Worm (Caenorhabditis elegans) whole organism, midembryonic: ENCODE measurements around the gene sahd-1.

Experiments
- T22C8.4 ChIP-seq: fragments of 200-800 bp; sonication (Bioruptor generic); IDR thresholded peaks from 2 replicates; pipeline ENCODE4 v1.3.6; 2022; ENCODE audit warnings: missing genetic modification characterization, missing compliant biosample characterization
- cog-1 ChIP-seq: sonication (generic microtip); optimal IDR thresholded peaks from 2 replicates; lab custom pipeline; 2016; ENCODE audit warnings: missing genetic modification characterization, missing compliant biosample characterization
- flt-1 ChIP-seq: fragments of 200-800 bp; sonication (Bioruptor generic); IDR thresholded peaks from 2 replicates; pipeline ENCODE4 v1.3.6; 2022; ENCODE audit warnings: missing genetic modification characterization, missing compliant biosample characterization
- klf-2 ChIP-seq: fragments of 200-800 bp; sonication (Bioruptor generic); conservative IDR thresholded peaks from 2 replicates; pipeline ENCODE4 v1.3.6; 2022; ENCODE audit warnings: missing genetic modification reagents, missing genetic modification characterization, missing compliant biosample characterization
- med-1 ChIP-seq: sonication (generic microtip); optimal IDR thresholded peaks from 2 replicates; lab custom pipeline; 2017; ENCODE audit warnings: missing genetic modification characterization, mild to moderate bottlenecking, missing compliant biosample characterization, antibody characterized with exemption, missing genetic modification reagents; ENCODE audit not compliant: insufficient read depth
- ref-1 ChIP-seq: fragments of 200-800 bp; sonication (Bioruptor generic); conservative IDR thresholded peaks from 2 replicates; pipeline ENCODE4 v1.3.6; 2022; ENCODE audit warnings: missing genetic modification reagents, missing genetic modification characterization, missing compliant biosample characterization
- tab-1 ChIP-seq: fragments of 200-800 bp; sonication (Bioruptor generic); IDR thresholded peaks from 2 replicates; pipeline ENCODE4 v1.3.6; 2022; ENCODE audit warnings: missing genetic modification characterization, missing compliant biosample characterization
- ztf-23 ChIP-seq: fragments of 200-800 bp; sonication (Bioruptor generic); IDR thresholded peaks from 2 replicates; pipeline ENCODE4 v1.3.6; 2022; ENCODE audit warnings: missing genetic modification reagents, missing genetic modification characterization, missing compliant biosample characterization
- ztf-29 ChIP-seq: fragments of 200-800 bp; sonication (Bioruptor generic); IDR thresholded peaks from 2 replicates; pipeline ENCODE4 v1.3.6; 2022; ENCODE audit warnings: missing genetic modification reagents, missing genetic modification characterization, missing compliant biosample characterization

The sahd-1 gene

DNA sequence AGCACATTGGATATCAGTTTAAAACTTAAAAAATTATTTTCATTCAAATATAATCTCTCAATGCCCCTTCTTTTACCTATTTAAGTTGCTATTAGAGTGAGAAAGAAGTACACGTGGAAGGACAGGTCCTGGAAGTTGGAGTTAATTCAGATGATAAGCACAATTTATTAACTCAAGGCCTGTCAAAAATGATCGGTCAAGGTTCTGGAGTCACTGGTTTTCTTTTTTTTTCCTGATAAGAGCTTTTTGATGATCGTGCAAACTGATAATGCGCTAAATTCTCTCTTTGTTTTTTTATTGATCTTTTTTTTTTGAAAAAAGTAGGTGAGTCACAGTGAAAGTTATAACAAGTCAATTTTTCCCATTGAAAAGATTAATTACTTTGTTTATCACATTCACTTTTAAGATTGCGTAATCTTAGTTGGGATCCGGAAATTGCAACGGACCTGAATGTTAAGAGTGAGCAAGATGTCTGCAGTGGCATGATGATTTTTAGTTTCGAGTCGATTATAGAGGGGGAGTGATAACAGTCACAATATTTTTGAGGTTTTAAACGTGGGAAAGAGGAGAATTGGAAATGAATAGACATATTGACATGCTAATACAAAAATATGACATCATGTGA lies 2.2 kb downstream of the sahd-1 start:
- TF ChIP-seq tab-1: no peak
- TF ChIP-seq flt-1 (GFP tag; lab: Robert Waterston, UW): no peak
- TF ChIP-seq med-1 (GFP tag; lab: Kevin White, UChicago): no peak
- TF ChIP-seq ztf-23 (GFP tag; lab: Robert Waterston, UW): no peak
- no peak for TF ChIP-seq cog-1 (tag; lab: Kevin White, UChicago)
- no peak for TF ChIP-seq ref-1 (GFP tag; lab: Robert Waterston, UW)
- no peak for TF ChIP-seq ztf-29
- no peak for TF ChIP-seq T22C8.4
- TF ChIP-seq klf-2 (GFP tag; lab: Robert Waterston, UW): no peak

DNA sequence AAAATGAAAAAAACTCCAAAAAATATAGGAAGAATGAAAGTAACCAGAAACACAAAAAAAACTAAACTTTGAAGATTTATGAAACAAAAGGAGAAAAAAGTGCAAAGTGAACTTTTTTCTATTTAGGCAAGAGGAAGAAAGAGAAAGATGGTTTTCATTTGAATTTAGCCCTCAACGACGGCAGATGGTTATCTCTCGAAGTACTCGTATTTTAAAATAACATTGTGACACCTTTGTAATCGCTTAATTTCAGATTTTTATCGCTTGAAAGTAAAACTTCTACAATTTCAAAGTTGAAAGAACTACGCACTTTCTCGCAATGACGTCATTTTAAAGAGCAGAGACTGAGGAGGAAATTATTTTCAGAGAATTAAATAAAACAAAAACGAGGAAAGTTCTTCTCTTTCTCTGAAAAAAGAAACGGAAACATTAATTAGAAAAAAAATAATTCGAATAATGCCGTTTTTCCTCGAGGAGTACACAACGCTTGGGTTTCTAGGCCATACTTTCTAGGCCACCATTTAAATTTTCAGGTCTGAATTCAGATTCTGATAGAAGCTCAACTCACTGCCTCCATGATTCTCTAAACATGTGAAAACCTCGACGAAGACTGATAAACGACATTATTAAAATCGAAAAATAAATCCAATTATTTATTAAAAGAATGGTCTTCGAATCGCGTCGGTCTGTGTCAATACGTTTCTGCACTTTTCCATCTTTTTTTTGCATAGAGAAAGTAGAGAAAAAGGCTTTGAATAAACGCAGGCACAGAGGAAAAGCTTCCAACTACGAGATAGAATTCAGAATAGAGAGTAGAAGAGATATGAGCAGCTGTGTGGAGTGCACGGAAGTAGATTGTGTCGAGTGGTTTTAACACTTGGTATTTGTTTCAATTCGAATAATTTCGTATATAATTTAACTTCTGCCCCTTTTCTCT lies 3.1 kb downstream of the sahd-1 start:
- TF ChIP-seq cog-1 (tag; lab: Kevin White, UChicago) (peak; percentile 44), ref-1 (GFP tag; lab: Robert Waterston, UW) (no peak)

DNA sequence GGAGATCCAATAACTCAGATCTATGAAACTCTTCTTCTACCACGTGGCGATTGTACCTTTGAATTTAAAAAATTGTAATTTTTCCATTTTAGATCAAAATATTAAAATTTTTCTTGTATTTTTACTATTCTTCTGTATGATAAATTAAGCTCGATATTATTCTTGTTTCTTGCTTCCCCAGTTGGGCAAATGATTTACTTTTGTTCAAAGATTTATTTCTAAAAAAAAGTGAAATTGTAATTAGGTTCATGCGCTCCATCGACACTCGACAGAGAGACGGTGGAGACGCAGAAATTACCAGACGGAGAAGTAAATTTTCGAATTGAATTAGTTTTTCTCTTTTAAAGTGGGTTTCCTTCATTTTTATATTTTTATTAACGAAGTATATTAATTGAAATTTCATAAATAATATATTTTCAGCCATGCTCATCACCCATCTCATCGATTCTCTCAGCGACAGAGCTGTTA lies 8.9 kb downstream of the sahd-1 start, which contains the start of gene npp-24:
npp-24 (plus strand) TSS at position 51 of the 468 bp plus-strand sequence.
- TF ChIP-seq flt-1 (GFP tag; lab: Robert Waterston, UW) (no peak), klf-2 (GFP tag; lab: Robert Waterston, UW) (no peak), med-1 (GFP tag; lab: Kevin White, UChicago) (no peak), cog-1 (tag; lab: Kevin White, UChicago) (no peak), ztf-23 (GFP tag; lab: Robert Waterston, UW) (no peak), T22C8.4 (no peak), ztf-29 (no peak)

DNA sequence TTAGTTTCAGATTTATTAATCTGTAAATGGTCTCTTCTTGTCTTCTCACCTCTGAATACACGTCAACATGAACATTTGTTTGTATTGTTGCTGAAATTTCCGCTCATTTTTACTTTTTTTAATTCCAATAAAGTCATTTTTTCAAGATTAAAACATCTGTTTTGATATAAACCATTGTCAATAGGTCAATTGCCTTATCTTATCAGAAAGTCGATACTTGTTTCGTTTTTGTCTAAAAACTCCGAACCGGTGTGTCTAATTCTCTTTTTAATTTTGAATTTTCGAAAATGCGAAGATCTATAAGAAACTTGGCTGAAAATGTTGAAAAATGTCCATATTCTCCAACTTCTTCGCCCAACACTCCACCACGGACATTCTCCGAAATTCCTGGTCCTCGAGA lies 11.0 kb downstream of the sahd-1 start, which contains the start of gene cyp-44A1:
cyp-44A1 (plus strand) TSS at position 285 of the 400 bp plus-strand sequence.
- TF ChIP-seq flt-1 (GFP tag; lab: Robert Waterston, UW) (no peak), tab-1 (no peak)

DNA sequence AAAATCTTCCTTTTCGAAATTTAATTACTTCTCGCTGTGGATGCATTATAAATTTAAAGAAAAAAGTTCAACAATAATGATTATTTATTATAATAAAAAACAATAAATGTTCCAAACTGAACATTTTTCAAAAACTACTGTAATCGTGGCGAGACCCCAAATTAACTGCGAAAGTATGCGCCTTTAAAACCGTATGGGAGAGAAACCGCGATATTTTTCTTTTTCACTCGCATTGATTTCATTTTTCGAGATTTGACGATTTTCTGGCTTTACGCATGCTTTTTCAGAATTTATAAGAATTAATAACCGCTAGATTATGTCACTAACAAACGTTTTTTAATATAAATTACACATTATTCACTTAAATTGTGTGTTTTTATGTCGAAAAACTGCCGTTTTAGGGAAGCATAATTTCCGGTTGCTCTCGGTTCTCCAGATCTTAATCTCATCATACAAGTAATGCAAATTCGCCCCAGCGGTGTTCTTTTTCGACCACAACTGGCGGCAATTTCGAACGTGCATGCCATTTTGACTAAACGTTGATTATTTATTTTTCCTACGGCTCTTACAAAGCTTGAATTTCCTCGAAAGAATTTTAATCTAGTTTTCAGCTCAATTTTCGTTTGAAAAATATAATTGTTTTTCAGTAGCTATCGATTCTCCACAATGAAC lies 13.6 kb downstream of the sahd-1 start, which contains the start of gene F12A10.8:
F12A10.8 (minus strand) TSS at position 79 of the 672 bp plus-strand sequence.
- TF ChIP-seq cog-1 (tag; lab: Kevin White, UChicago) (no peak), flt-1 (GFP tag; lab: Robert Waterston, UW) (no peak), ref-1 (GFP tag; lab: Robert Waterston, UW) (no peak), tab-1 (no peak), ztf-29 (no peak), T22C8.4 (no peak), klf-2 (GFP tag; lab: Robert Waterston, UW) (no peak), med-1 (GFP tag; lab: Kevin White, UChicago) (no peak), ztf-23 (GFP tag; lab: Robert Waterston, UW) (no peak)

DNA sequence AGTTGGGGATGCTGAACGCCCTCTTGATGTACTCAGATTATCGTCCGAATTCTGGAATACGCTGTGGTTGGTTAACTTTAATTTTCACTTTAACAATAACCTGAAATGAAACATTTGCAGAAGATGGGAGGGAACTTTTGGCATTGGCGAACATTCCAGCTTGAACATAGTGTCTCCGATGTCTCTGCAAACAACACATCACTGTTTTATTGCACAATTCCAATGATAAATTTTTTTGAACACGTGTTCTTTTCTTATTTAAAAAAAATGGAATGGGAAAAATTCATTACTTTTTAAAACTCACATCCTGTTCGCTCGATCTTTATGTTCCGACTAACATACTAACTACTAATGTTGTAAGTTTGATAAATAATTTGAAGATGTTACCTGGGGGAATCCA lies 14.3 kb downstream of the sahd-1 start, which contains the start of gene fzy-1:
fzy-1 (plus strand) TSS at position 301 of the 400 bp plus-strand sequence.
- no peak for TF ChIP-seq klf-2 (GFP tag; lab: Robert Waterston, UW)
- TF ChIP-seq flt-1 (GFP tag; lab: Robert Waterston, UW): no peak
- TF ChIP-seq cog-1 (tag; lab: Kevin White, UChicago): no peak
- TF ChIP-seq ref-1 (GFP tag; lab: Robert Waterston, UW): no peak
- TF ChIP-seq ztf-29: no peak
- no peak for TF ChIP-seq tab-1
- TF ChIP-seq T22C8.4: no peak
- TF ChIP-seq med-1 (GFP tag; lab: Kevin White, UChicago): no peak
- TF ChIP-seq ztf-23 (GFP tag; lab: Robert Waterston, UW): no peak

DNA sequence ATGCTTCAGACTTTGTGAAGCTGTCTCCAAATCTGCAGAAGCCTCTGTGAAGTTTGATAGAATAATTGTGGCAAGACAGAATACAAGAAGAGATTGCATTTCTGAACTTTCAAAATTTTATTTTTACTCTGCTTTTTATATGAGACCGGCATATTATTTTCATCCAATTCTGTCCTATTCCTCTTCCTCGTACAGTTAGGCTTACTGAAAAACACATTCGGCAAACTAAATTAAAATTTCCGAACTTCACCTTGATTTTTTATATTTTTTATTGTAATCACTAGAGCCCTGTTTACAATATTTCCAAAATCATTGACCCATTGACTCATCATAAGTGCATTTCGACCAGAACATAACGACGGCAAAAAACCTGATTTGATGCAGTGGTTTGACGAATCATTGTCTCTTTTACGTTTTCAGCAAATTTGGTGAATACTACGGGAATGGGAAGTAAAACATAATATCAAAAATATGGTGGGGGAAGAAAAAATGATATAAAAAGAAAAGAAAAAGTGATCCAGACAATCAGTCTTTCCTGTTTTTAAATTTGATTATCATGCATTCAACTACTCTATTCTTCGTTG lies 16.5 kb downstream of the sahd-1 start, which contains the start of the genes suex-1 and F12A10.9:
suex-1 (minus strand) TSS at position 101 of the 584 bp plus-strand sequence.
F12A10.9 (plus strand) TSS at position 534 of the 584 bp plus-strand sequence.
- no peak for TF ChIP-seq cog-1 (tag; lab: Kevin White, UChicago)
- no peak for TF ChIP-seq flt-1 (GFP tag; lab: Robert Waterston, UW)
- TF ChIP-seq T22C8.4: no peak
- TF ChIP-seq tab-1: no peak
- TF ChIP-seq ztf-29: no peak
- no peak for TF ChIP-seq med-1 (GFP tag; lab: Kevin White, UChicago)
- TF ChIP-seq ref-1 (GFP tag; lab: Robert Waterston, UW): no peak
- TF ChIP-seq klf-2 (GFP tag; lab: Robert Waterston, UW): no peak
- no peak for TF ChIP-seq ztf-23 (GFP tag; lab: Robert Waterston, UW)

DNA sequence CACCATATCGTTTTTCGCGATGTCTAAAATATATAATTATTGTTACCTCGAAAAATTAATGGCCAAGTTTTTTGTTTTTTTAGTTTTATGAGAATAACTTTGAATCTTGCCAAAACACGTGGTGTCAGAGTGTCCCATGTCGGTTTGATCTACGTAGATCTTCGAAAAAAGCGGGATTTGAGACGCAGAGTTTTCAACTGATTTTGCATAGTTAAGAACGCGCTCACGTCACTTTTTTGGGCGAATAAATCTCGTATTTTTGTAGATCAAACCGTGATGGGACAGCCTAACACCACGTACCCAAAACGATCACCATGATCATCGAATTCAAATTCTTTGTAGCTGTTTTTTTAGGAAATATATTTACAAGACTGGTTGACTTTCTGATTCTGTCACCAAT lies 17.2 kb downstream of the sahd-1 start:
- no peak for TF ChIP-seq ztf-29
- no peak for TF ChIP-seq cog-1 (tag; lab: Kevin White, UChicago)
- TF ChIP-seq T22C8.4: no peak
- no peak for TF ChIP-seq med-1 (GFP tag; lab: Kevin White, UChicago)
- no peak for TF ChIP-seq flt-1 (GFP tag; lab: Robert Waterston, UW)
- TF ChIP-seq tab-1: no peak
- no peak for TF ChIP-seq ztf-23 (GFP tag; lab: Robert Waterston, UW)
- no peak for TF ChIP-seq klf-2 (GFP tag; lab: Robert Waterston, UW)
- TF ChIP-seq ref-1 (GFP tag; lab: Robert Waterston, UW): no peak
